Worm (Caenorhabditis elegans): ENCODE measurements around the gene dcap-1.

DNA sequence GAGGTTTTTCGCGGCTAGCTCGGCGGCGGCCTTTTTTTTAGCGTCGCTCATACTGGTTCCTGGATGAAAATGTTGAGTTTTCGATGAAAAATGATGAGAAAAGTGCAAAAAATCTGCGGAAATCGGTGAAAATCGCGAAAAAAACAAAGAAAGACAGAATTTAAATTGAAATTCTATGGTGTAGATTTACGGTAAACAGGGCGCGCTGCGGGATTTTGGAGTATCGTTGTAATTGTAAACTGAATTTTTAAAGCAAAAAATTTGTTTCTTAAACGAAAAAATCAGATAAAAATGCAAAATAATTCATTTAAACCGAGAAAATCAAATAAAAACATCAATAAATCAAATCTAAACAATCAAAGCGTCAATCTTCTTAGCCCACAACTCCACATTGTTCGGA lies at the start of gene dcap-1:
- TF ChIP-seq lin-13 (tag; optimal IDR thresholded peaks at IDR 0.05) (no peak), pha-4 (tag; optimal IDR thresholded peaks at IDR 0.05) (no peak), mab-5 (tag; optimal IDR thresholded peaks at IDR 0.05) (no peak), blmp-1 (tag; optimal IDR thresholded peaks at IDR 0.05) (no peak), lsy-2 (tag; optimal IDR thresholded peaks at IDR 0.05) (no peak), snpc-4 (tag; optimal IDR thresholded peaks at IDR 0.05) (no peak)

Measured in whole organism, mixed stage, embryonic.